Worm (Caenorhabditis elegans) whole organism, late embryonic: ENCODE measurements around the gene F58E6.5.

Experiments
- C08G9.2 ChIP-seq: sonication (generic microtip); optimal IDR thresholded peaks from 2 replicates; lab custom pipeline; 2016; ENCODE audit warnings: mild to moderate bottlenecking, missing genetic modification characterization, moderate library complexity, missing compliant biosample characterization
- C38D4.7 ChIP-seq: fragments of 200-800 bp; sonication (Bioruptor generic); optimal IDR thresholded peaks from 2 replicates; lab custom pipeline; 2018; ENCODE audit warnings: mild to moderate bottlenecking, missing genetic modification characterization, moderate library complexity, missing compliant biosample characterization
- K09A11.1 ChIP-seq: sonication (generic microtip); optimal IDR thresholded peaks from 2 replicates; lab custom pipeline; 2017; ENCODE audit warnings: antibody characterized with exemption, mild to moderate bottlenecking, missing genetic modification characterization, missing compliant biosample characterization; ENCODE audit not compliant: insufficient read depth
- T23F11.4 ChIP-seq: fragments of 200-800 bp; sonication (Bioruptor generic); optimal IDR thresholded peaks from 2 replicates; lab custom pipeline; 2018; ENCODE audit warnings: mild to moderate bottlenecking, missing genetic modification characterization, missing compliant biosample characterization
- ahr-1 ChIP-seq: sonication (generic microtip); optimal IDR thresholded peaks from 2 replicates; lab custom pipeline; 2016; ENCODE audit warnings: missing genetic modification characterization, missing compliant biosample characterization
- ceh-14 ChIP-seq: sonication (generic microtip); optimal IDR thresholded peaks from 2 replicates; lab custom pipeline; 2016; ENCODE audit warnings: missing genotype, missing genetic modification characterization, missing compliant biosample characterization
- ceh-18 ChIP-seq: sonication (generic microtip); optimal IDR thresholded peaks from 2 replicates; lab custom pipeline; 2016; ENCODE audit warnings: missing genetic modification characterization, missing compliant biosample characterization
- ceh-19 ChIP-seq: fragments of 200-800 bp; sonication (Bioruptor generic); optimal IDR thresholded peaks from 2 replicates; lab custom pipeline; 2018; ENCODE audit warnings: mild to moderate bottlenecking, missing genetic modification characterization, missing compliant biosample characterization
- ceh-24 ChIP-seq: sonication (generic microtip); optimal IDR thresholded peaks from 2 replicates; lab custom pipeline; 2016; ENCODE audit warnings: mild to moderate bottlenecking, missing genetic modification characterization, missing compliant biosample characterization
- ceh-30 ChIP-seq: fragments of 150-350 bp; optimal IDR thresholded peaks from 2 replicates; lab custom pipeline; 2014; ENCODE audit warnings: missing biosample characterization, missing genetic modification characterization
- ceh-34 ChIP-seq: sonication (generic microtip); optimal IDR thresholded peaks from 2 replicates; lab custom pipeline; 2016; ENCODE audit warnings: mild to moderate bottlenecking, missing genetic modification characterization, missing compliant biosample characterization
- ceh-45 ChIP-seq: fragments of 200-800 bp; sonication (Bioruptor generic); IDR thresholded peaks from 2 replicates; pipeline ENCODE4 v1.3.6; 2022; ENCODE audit warnings: missing genetic modification reagents, missing genetic modification characterization, missing compliant biosample characterization
- ceh-48 ChIP-seq: sonication (generic microtip); optimal IDR thresholded peaks from 2 replicates; lab custom pipeline; 2016; ENCODE audit warnings: missing genetic modification characterization, inconsistent platforms, missing compliant biosample characterization
- ceh-9 ChIP-seq: sonication (generic microtip); optimal IDR thresholded peaks from 2 replicates; lab custom pipeline; 2016; ENCODE audit warnings: mild to moderate bottlenecking, missing genetic modification characterization, inconsistent platforms, missing compliant biosample characterization
- che-1 ChIP-seq: sonication (generic microtip); optimal IDR thresholded peaks from 2 replicates; lab custom pipeline; 2016; ENCODE audit warnings: mild to moderate bottlenecking, missing genetic modification characterization, missing compliant biosample characterization
- dve-1 ChIP-seq: sonication (generic microtip); optimal IDR thresholded peaks from 2 replicates; lab custom pipeline; 2017; ENCODE audit warnings: antibody characterized with exemption, mild to moderate bottlenecking, missing genetic modification characterization, missing compliant biosample characterization
- elt-2 ChIP-seq: sonication (generic microtip); optimal IDR thresholded peaks from 2 replicates; lab custom pipeline; 2016; ENCODE audit warnings: missing genetic modification reagents, missing genetic modification characterization, missing compliant biosample characterization
- elt-4 ChIP-seq: sonication (generic microtip); optimal IDR thresholded peaks from 2 replicates; lab custom pipeline; 2016; ENCODE audit warnings: missing genetic modification characterization, missing compliant biosample characterization
- fkh-10 ChIP-seq: fragments of 150-350 bp; optimal IDR thresholded peaks from 2 replicates; lab custom pipeline; 2014; ENCODE audit warnings: missing biosample characterization, missing genetic modification reagents, missing genetic modification characterization
- gmeb-2 ChIP-seq: sonication (generic microtip); optimal IDR thresholded peaks from 2 replicates; lab custom pipeline; 2016; ENCODE audit warnings: missing genetic modification characterization, inconsistent platforms, missing compliant biosample characterization
- hlh-13 ChIP-seq: fragments of 200-800 bp; sonication (Bioruptor generic); optimal IDR thresholded peaks from 2 replicates; lab custom pipeline; 2018; ENCODE audit warnings: mild to moderate bottlenecking, missing genetic modification characterization, missing compliant biosample characterization
- hlh-6 ChIP-seq: sonication (generic microtip); optimal IDR thresholded peaks from 2 replicates; lab custom pipeline; 2016; ENCODE audit warnings: missing genotype, missing genetic modification characterization, missing compliant biosample characterization
- lim-6 ChIP-seq: sonication (generic microtip); optimal IDR thresholded peaks from 2 replicates; lab custom pipeline; 2016; ENCODE audit warnings: missing genetic modification characterization, missing compliant biosample characterization
- mec-3 ChIP-seq: sonication (generic microtip); optimal IDR thresholded peaks from 2 replicates; lab custom pipeline; 2016; ENCODE audit warnings: borderline replicate concordance, missing genetic modification characterization, missing compliant biosample characterization
- nfya-1 ChIP-seq: sonication (generic microtip); optimal IDR thresholded peaks from 2 replicates; lab custom pipeline; 2017; ENCODE audit warnings: missing genetic modification characterization, mild to moderate bottlenecking, missing compliant biosample characterization, antibody characterized with exemption, moderate library complexity
- nhr-232 ChIP-seq: sonication (generic microtip); optimal IDR thresholded peaks from 2 replicates; lab custom pipeline; 2016; ENCODE audit warnings: missing genetic modification characterization, missing compliant biosample characterization
- npax-4 ChIP-seq: sonication (generic microtip); optimal IDR thresholded peaks from 2 replicates; lab custom pipeline; 2016; ENCODE audit warnings: missing genetic modification characterization, missing compliant biosample characterization
- odd-2 ChIP-seq: sonication (generic microtip); optimal IDR thresholded peaks from 2 replicates; lab custom pipeline; 2017; ENCODE audit warnings: antibody characterized with exemption, mild to moderate bottlenecking, missing genetic modification characterization, missing compliant biosample characterization
- pag-3 ChIP-seq: sonication (generic microtip); optimal IDR thresholded peaks from 2 replicates; lab custom pipeline; 2016; ENCODE audit warnings: missing compliant biosample characterization, missing genetic modification characterization, borderline replicate concordance
- pha-2 ChIP-seq: sonication (generic microtip); optimal IDR thresholded peaks from 2 replicates; lab custom pipeline; 2017; ENCODE audit warnings: mild to moderate bottlenecking, missing genetic modification characterization, missing compliant biosample characterization
- pha-4 ChIP-seq: fragments of 150-350 bp; optimal IDR thresholded peaks from 2 replicates; lab custom pipeline; 2018; ENCODE audit warnings: missing biosample characterization, missing genetic modification reagents, missing genetic modification characterization
- rnt-1 ChIP-seq: sonication (generic microtip); optimal IDR thresholded peaks from 2 replicates; lab custom pipeline; 2016; ENCODE audit warnings: missing genetic modification characterization, missing compliant biosample characterization
- sox-2 ChIP-seq: fragments of 200-800 bp; sonication (Bioruptor generic); IDR thresholded peaks from 2 replicates; pipeline ENCODE4 v1.3.6; 2022; ENCODE audit warnings: missing genetic modification reagents, missing genetic modification characterization, missing compliant biosample characterization
- sox-4 ChIP-seq: sonication (generic microtip); optimal IDR thresholded peaks from 2 replicates; lab custom pipeline; 2017; ENCODE audit warnings: mild to moderate bottlenecking, missing genetic modification characterization, inconsistent platforms, missing compliant biosample characterization
- syd-9 ChIP-seq: sonication (generic microtip); optimal IDR thresholded peaks from 2 replicates; lab custom pipeline; 2016; ENCODE audit warnings: mild to moderate bottlenecking, missing genetic modification characterization, moderate library complexity, missing compliant biosample characterization
- ttx-3 ChIP-seq: sonication (generic microtip); optimal IDR thresholded peaks from 2 replicates; lab custom pipeline; 2016; ENCODE audit warnings: missing genetic modification reagents, missing genetic modification characterization, missing compliant biosample characterization
- unc-3 ChIP-seq, 2 experiments: fragments of 200-800 bp in 1 of 2; sonication (Bioruptor generic) in 1 of 2; sonication (generic microtip) in 1 of 2; conservative IDR thresholded peaks in 1 of 2; optimal IDR thresholded peaks in 1 of 2; 2 replicates each; pipeline versions ENCODE4 v1.3.6 to Lab custom; 2016 to 2022; ENCODE audit warnings: missing compliant biosample characterization in 2 of 2, missing genetic modification characterization in 2 of 2, missing genetic modification reagents in 1 of 2

The F58E6.5 gene

ce11 chrV:9716397-9716796 lies 38.0 kb downstream of the F58E6.5 start, which contains the start of gene str-188:
str-188 (plus strand) TSS chrV:9716697.
- TF ChIP-seq ceh-34 (tag; lab: Kevin White, UChicago) (no peak), elt-2 (tag; lab: Kevin White, UChicago) (no peak), hlh-13 (no peak), T23F11.4 (GFP tag; lab: Kevin White, UChicago) (no peak), ceh-18 (tag; lab: Kevin White, UChicago) (no peak), fkh-10 (GFP tag; lab: Kevin White, UChicago) (no peak), ceh-24 (tag; lab: Kevin White, UChicago) (no peak), nfya-1 (tag; lab: Kevin White, UChicago) (no peak), ceh-30 (tag; lab: Kevin White, UChicago) (no peak)

- no peak for TF ChIP-seq nhr-232 (tag; lab: Kevin White, UChicago)
- TF ChIP-seq che-1 (tag; lab: Kevin White, UChicago), result no peak
- TF ChIP-seq pha-2 (tag; lab: Kevin White, UChicago), result no peak
- no peak for TF ChIP-seq lim-6 (tag; lab: Kevin White, UChicago)
- no peak for TF ChIP-seq ceh-48 (tag; lab: Kevin White, UChicago)
- no peak for TF ChIP-seq pag-3 (tag; lab: Kevin White, UChicago)
- TF ChIP-seq C08G9.2, result no peak
- no peak for TF ChIP-seq ceh-30 (tag; lab: Kevin White, UChicago)
- TF ChIP-seq pha-4 (tag; lab: Kevin White, UChicago), result no peak
- TF ChIP-seq ceh-19 (GFP tag; lab: Kevin White, UChicago), result no peak
- no peak for TF ChIP-seq hlh-13
- TF ChIP-seq ttx-3 (tag; lab: Kevin White, UChicago), result no peak
- TF ChIP-seq sox-4 (tag; lab: Kevin White, UChicago), result no peak
- no peak for TF ChIP-seq rnt-1
- no peak for TF ChIP-seq dve-1 (tag; lab: Kevin White, UChicago)
Observed at ce11 chrV:9714909-9715308, 39.5 kb downstream of the F58E6.5 start, which contains the start of gene F40F9.3. F40F9.3 (plus strand) TSS chrV:9715209.

DNA sequence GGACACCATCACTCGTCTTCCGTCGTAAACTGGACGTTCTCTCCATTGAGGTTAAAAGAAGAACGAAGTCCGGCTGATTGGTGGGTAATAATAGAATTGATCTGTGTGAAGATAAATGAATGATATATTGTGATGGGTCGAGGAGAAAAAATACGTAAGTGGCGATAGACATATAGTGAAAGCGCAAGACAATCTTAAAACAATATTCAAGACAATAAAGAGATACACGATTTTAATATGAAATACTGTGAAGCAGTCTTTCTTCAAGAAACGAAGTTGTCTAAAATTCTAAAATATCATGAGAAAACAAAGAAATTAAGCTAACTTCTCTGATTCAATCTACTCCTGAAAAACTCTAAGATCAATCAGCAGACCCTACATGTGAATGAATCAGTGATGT lies 40.8 kb downstream of the F58E6.5 start, which contains the start of gene F40F9.10:
Gene F40F9.10, minus strand, starts transcription at position 101 of the 400 bp plus-strand sequence.
- TF ChIP-seq elt-4 (tag; lab: Kevin White, UChicago) (no peak), mec-3 (no peak), lim-6 (tag; lab: Kevin White, UChicago) (no peak), odd-2 (tag; lab: Kevin White, UChicago) (no peak), C38D4.7 (GFP tag; lab: Kevin White, UChicago) (no peak), sox-2 (no peak), ceh-18 (tag; lab: Kevin White, UChicago) (no peak), dve-1 (tag; lab: Kevin White, UChicago) (no peak), ahr-1 (no peak)

DNA sequence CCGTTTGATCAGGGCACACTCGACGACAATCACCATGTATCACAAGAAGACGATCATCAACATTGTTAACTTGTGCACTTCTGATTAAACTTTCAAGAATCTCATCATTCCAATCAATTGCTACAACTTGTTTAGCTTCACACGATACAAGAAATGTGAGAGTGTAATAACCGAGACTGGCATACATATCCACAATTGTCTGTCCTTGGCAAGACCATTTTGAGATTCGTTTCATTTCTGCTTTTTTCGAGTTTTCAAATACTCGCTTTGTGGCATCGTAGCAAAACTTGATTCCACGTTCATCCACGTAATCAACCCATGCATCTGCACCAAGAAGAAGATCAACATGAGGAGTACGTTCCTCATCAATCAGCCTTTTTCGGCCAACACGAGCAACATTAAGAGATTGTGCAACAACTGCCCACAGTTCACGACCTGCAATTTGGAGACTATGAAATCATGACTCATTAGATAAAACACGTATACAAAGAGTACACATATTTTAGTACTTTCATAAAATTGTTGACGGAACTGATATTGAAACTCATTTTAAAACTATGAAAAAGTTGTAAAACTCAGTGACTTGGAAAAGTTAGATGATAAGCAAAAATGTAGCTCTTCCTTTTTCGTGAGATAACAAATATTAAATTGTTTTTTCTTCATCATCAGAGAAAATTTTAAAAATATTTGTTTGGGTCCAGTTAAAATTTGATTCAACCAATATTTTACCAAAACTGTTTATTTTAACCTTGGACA lies 41.8 kb downstream of the F58E6.5 start:
- TF ChIP-seq C08G9.2 (no peak), hlh-6 (tag; lab: Kevin White, UChicago) (no peak), nhr-232 (tag; lab: Kevin White, UChicago) (no peak), ceh-45 (GFP tag; lab: Robert Waterston, UW) (no peak), K09A11.1 (tag; lab: Kevin White, UChicago) (no peak), ceh-9 (no peak), unc-3 (GFP tag; conservative IDR thresholded peaks at IDR 0.05; lab: Robert Waterston, UW) (no peak), unc-3 (tag; optimal IDR thresholded peaks at IDR 0.05; lab: Kevin White, UChicago) (no peak), npax-4 (tag; lab: Kevin White, UChicago) (no peak), rnt-1 (no peak), ceh-48 (tag; lab: Kevin White, UChicago) (no peak), lim-6 (tag; lab: Kevin White, UChicago) (no peak), ceh-14 (no peak), gmeb-2 (tag; lab: Kevin White, UChicago) (no peak), syd-9 (tag; lab: Kevin White, UChicago) (no peak)
